Worm (Caenorhabditis elegans): ENCODE measurements around the gene C50H2.4.

ce11 chrV:9913863-9914262 is 2.9 kb upstream of the C50H2.4 start, which contains the start of gene fipr-10:
- TF ChIP-seq W03F9.2 (tag; optimal IDR thresholded peaks at IDR 0.05) (no peak), him-1 (tag; optimal IDR thresholded peaks at IDR 0.05) (no peak)
